Fruit fly (Drosophila melanogaster) whole organism, embryonic: ENCODE measurements around the gene stg.

Experiments
- Atf3 ChIP-seq: fragments of 200-800 bp; sonication (Bioruptor generic); optimal IDR thresholded peaks from 3 replicates; lab custom pipeline; 2016; ENCODE audit warnings: missing biosample characterization, missing genetic modification characterization
- C15 ChIP-seq: fragments of 200-800 bp; sonication (Bioruptor generic); IDR thresholded peaks from 3 replicates; pipeline ENCODE4 v1.3.6; 2022; ENCODE audit warnings: missing biosample characterization, missing genetic modification characterization
- CG10979 ChIP-seq: fragments of 200-800 bp; sonication (Bioruptor generic); optimal IDR thresholded peaks from 2 replicates; lab custom pipeline; 2018; ENCODE audit warnings: missing biosample characterization, mild to moderate bottlenecking, missing genetic modification characterization, moderate library complexity
- CG12299 ChIP-seq: fragments of 200-800 bp; sonication (Bioruptor generic); optimal IDR thresholded peaks from 2 replicates; lab custom pipeline; 2018; ENCODE audit warnings: missing biosample characterization, mild to moderate bottlenecking, missing genetic modification characterization
- CG12744 ChIP-seq: fragments of 200-800 bp; sonication (Bioruptor generic); optimal IDR thresholded peaks from 2 replicates; lab custom pipeline; 2016; ENCODE audit warnings: missing biosample characterization, missing genetic modification characterization
- CG15011 ChIP-seq: fragments of 200-800 bp; sonication (Bioruptor generic); optimal IDR thresholded peaks from 3 replicates; lab custom pipeline; 2018; ENCODE audit warnings: missing biosample characterization, mild to moderate bottlenecking, missing genetic modification characterization
- CG15073 ChIP-seq: fragments of 200-800 bp; sonication (Bioruptor generic); optimal IDR thresholded peaks from 2 replicates; lab custom pipeline; 2016; ENCODE audit warnings: missing biosample characterization, missing genetic modification characterization
- CG15479 ChIP-seq: fragments of 200-800 bp; sonication (Bioruptor generic); optimal IDR thresholded peaks from 3 replicates; lab custom pipeline; 2019; ENCODE audit warnings: missing biosample characterization, mild to moderate bottlenecking, missing genetic modification characterization, moderate library complexity
- CG17612 ChIP-seq: fragments of 200-800 bp; sonication (Bioruptor generic); IDR thresholded peaks from 2 replicates; pipeline ENCODE4 v1.3.6; 2022; ENCODE audit warnings: missing biosample characterization, missing genetic modification characterization
- CG18262 ChIP-seq: fragments of 200-800 bp; optimal IDR thresholded peaks from 3 replicates; lab custom pipeline; 2019; ENCODE audit warnings: missing biosample characterization, mild to moderate bottlenecking, missing genetic modification characterization, moderate library complexity
- CG18476 ChIP-seq: fragments of 200-800 bp; sonication (Bioruptor generic); optimal IDR thresholded peaks from 2 replicates; lab custom pipeline; 2016; ENCODE audit warnings: missing biosample characterization, mild to moderate bottlenecking, missing genetic modification characterization
- CG2120 ChIP-seq: fragments of 200-800 bp; sonication (Bioruptor generic); optimal IDR thresholded peaks from 3 replicates; lab custom pipeline; 2016; ENCODE audit warnings: missing biosample characterization, missing genetic modification characterization
- CG34224 ChIP-seq: fragments of 200-800 bp; sonication (Bioruptor generic); IDR thresholded peaks from 3 replicates; pipeline ENCODE4 v1.3.6; 2022; ENCODE audit warnings: missing biosample characterization, missing genetic modification characterization; ENCODE audit not compliant: partially characterized antibody
- CG34376 ChIP-seq: fragments of 200-800 bp; sonication (Bioruptor generic); optimal IDR thresholded peaks from 2 replicates; lab custom pipeline; 2018; ENCODE audit warnings: missing biosample characterization, mild to moderate bottlenecking, missing genetic modification characterization
- CG6689 ChIP-seq: fragments of 200-800 bp; sonication (Bioruptor generic); IDR thresholded peaks from 2 replicates; pipeline ENCODE4 v1.3.6; 2022; ENCODE audit warnings: missing biosample characterization, missing genetic modification characterization
- CG7987 ChIP-seq: fragments of 200-800 bp; sonication (Bioruptor generic); optimal IDR thresholded peaks from 2 replicates; lab custom pipeline; 2018; ENCODE audit warnings: missing biosample characterization, mild to moderate bottlenecking, missing genetic modification characterization, moderate library complexity
- Dad ChIP-seq: fragments of 200-800 bp; sonication (Bioruptor generic); optimal IDR thresholded peaks from 3 replicates; lab custom pipeline; 2016; ENCODE audit warnings: missing biosample characterization, missing genetic modification characterization
- Gug ChIP-seq: fragments of 200-800 bp; sonication (Bioruptor generic); IDR thresholded peaks from 4 replicates; pipeline ENCODE4 v1.3.6; 2022; ENCODE audit warnings: missing biosample characterization, missing genetic modification characterization
- HmgD ChIP-seq: fragments of 200-800 bp; sonication (Bioruptor generic); optimal IDR thresholded peaks from 3 replicates; lab custom pipeline; 2016; ENCODE audit warnings: missing biosample characterization, missing genetic modification characterization
- MTF-1 ChIP-seq: fragments of 200-800 bp; sonication (Bioruptor generic); optimal IDR thresholded peaks from 2 replicates; lab custom pipeline; 2018; ENCODE audit warnings: missing biosample characterization, mild to moderate bottlenecking, missing genetic modification characterization, borderline replicate concordance
- Mrtf ChIP-seq: fragments of 200-800 bp; sonication (Bioruptor generic); IDR thresholded peaks from 3 replicates; pipeline ENCODE4 v1.3.6; 2022; ENCODE audit warnings: missing biosample characterization, missing genetic modification characterization
- Myb ChIP-seq: fragments of 200-800 bp; sonication (Bioruptor generic); optimal IDR thresholded peaks from 2 replicates; lab custom pipeline; 2016; ENCODE audit warnings: missing biosample characterization, missing genetic modification characterization
- NfI ChIP-seq: fragments of 200-800 bp; sonication (Bioruptor generic); optimal IDR thresholded peaks from 3 replicates; lab custom pipeline; 2018; ENCODE audit warnings: missing biosample characterization, mild to moderate bottlenecking, missing genetic modification characterization, moderate library complexity
- Oli ChIP-seq: fragments of 200-800 bp; sonication (Bioruptor generic); optimal IDR thresholded peaks from 2 replicates; lab custom pipeline; 2018; ENCODE audit warnings: missing biosample characterization, mild to moderate bottlenecking, missing genetic modification characterization, moderate library complexity
- Six4 ChIP-seq: fragments of 200-800 bp; sonication (Bioruptor generic); optimal IDR thresholded peaks from 2 replicates; lab custom pipeline; 2016; ENCODE audit warnings: missing biosample characterization, missing genetic modification characterization
- Sox100B ChIP-seq: fragments of 200-800 bp; sonication (Bioruptor generic); optimal IDR thresholded peaks from 3 replicates; lab custom pipeline; 2018; ENCODE audit warnings: missing biosample characterization, mild to moderate bottlenecking, missing genetic modification characterization
- Xrp1 ChIP-seq: fragments of 200-800 bp; sonication (Bioruptor generic); IDR thresholded peaks from 2 replicates; pipeline ENCODE4 v1.3.6; 2022; ENCODE audit warnings: missing biosample characterization, missing genetic modification characterization
- al ChIP-seq: fragments of 200-800 bp; sonication (Bioruptor generic); IDR thresholded peaks from 2 replicates; pipeline ENCODE4 v1.3.6; 2022; ENCODE audit warnings: missing biosample characterization, missing genetic modification characterization
- ap ChIP-seq: fragments of 200-800 bp; sonication (Bioruptor generic); IDR thresholded peaks from 2 replicates; pipeline ENCODE4 v1.3.6; 2022; ENCODE audit warnings: missing biosample characterization, missing genetic modification characterization
- ato ChIP-seq: fragments of 200-800 bp; sonication (Bioruptor generic); IDR thresholded peaks from 2 replicates; pipeline ENCODE4 v1.3.6; 2022; ENCODE audit warnings: missing biosample characterization, missing genetic modification characterization; ENCODE audit not compliant: partially characterized antibody
- dmrt11E ChIP-seq: fragments of 200-800 bp; sonication (Bioruptor generic); optimal IDR thresholded peaks from 3 replicates; lab custom pipeline; 2018; ENCODE audit warnings: missing biosample characterization, mild to moderate bottlenecking, missing genetic modification characterization, moderate library complexity
- ems ChIP-seq: fragments of 200-800 bp; sonication (Bioruptor generic); optimal IDR thresholded peaks from 3 replicates; lab custom pipeline; 2016; ENCODE audit warnings: missing biosample characterization, missing genetic modification characterization
- gcm2 ChIP-seq: fragments of 200-800 bp; sonication (Bioruptor generic); optimal IDR thresholded peaks from 2 replicates; lab custom pipeline; 2016; ENCODE audit warnings: missing biosample characterization, missing genetic modification characterization
- gem ChIP-seq: fragments of 200-800 bp; sonication (Bioruptor generic); optimal IDR thresholded peaks from 2 replicates; lab custom pipeline; 2019; ENCODE audit warnings: missing biosample characterization, mild to moderate bottlenecking, missing genetic modification characterization, moderate library complexity
- h ChIP-seq: fragments of >200 bp; optimal IDR thresholded peaks from 2 replicates; lab custom pipeline; 2017
- kay ChIP-seq: fragments of 200-800 bp; sonication (Bioruptor generic); optimal IDR thresholded peaks from 2 replicates; lab custom pipeline; 2016; ENCODE audit warnings: missing biosample characterization, missing genetic modification characterization
- lab ChIP-seq: fragments of 200-800 bp; sonication (Bioruptor generic); optimal IDR thresholded peaks from 3 replicates; lab custom pipeline; 2017; ENCODE audit warnings: missing biosample characterization, missing genetic modification characterization, mild to moderate bottlenecking, moderate library complexity, missing genetic modification reagents
- pan ChIP-seq, 4 experiments: fragments of >200 bp in 3 of 4; fragments of 200-800 bp in 1 of 4; sonication (Bioruptor generic) in 1 of 4; optimal IDR thresholded peaks in 3 of 4; IDR thresholded peaks in 1 of 4; 2 replicates each; pipeline versions ENCODE4 v1.3.6 to Lab custom; 2017 to 2022; ENCODE audit warnings: missing biosample characterization in 2 of 4, missing genetic modification characterization in 2 of 4, mixed read lengths in 1 of 4
- rib ChIP-seq: fragments of 200-800 bp; sonication (Bioruptor generic); IDR thresholded peaks from 2 replicates; pipeline ENCODE4 v1.3.6; 2022; ENCODE audit warnings: missing biosample characterization, missing genetic modification characterization
- row ChIP-seq: fragments of 200-800 bp; sonication (Bioruptor generic); IDR thresholded peaks from 3 replicates; pipeline ENCODE4 v1.3.6; 2022; ENCODE audit warnings: missing biosample characterization, missing genetic modification characterization
- sc ChIP-seq, 3 experiments: fragments of >200 bp in 2 of 3; fragments of 200-800 bp in 1 of 3; sonication (Bioruptor generic) in 1 of 3; optimal IDR thresholded peaks; 2 replicates in 2 of 3; 3 replicates in 1 of 3; lab custom pipeline; 2017; ENCODE audit warnings: mild to moderate bottlenecking in 1 of 3, missing biosample characterization in 1 of 3, missing genetic modification characterization in 1 of 3, missing genetic modification reagents in 1 of 3
- sens ChIP-seq: fragments of 200-800 bp; sonication (Bioruptor generic); peaks from one replicate; lab custom pipeline; 2016; ENCODE audit warnings: missing biosample characterization, missing genetic modification characterization
- sens-2 ChIP-seq: fragments of 200-800 bp; sonication (Bioruptor generic); IDR thresholded peaks from 2 replicates; pipeline ENCODE4 v1.3.6; 2022; ENCODE audit warnings: missing biosample characterization, missing genetic modification characterization
- sisA ChIP-seq: fragments of 200-800 bp; sonication (Bioruptor generic); IDR thresholded peaks from 2 replicates; pipeline ENCODE4 v1.3.6; 2022; ENCODE audit warnings: missing biosample characterization, missing genetic modification characterization
- tio ChIP-seq: fragments of 200-800 bp; sonication (Bioruptor generic); optimal IDR thresholded peaks from 2 replicates; lab custom pipeline; 2017; ENCODE audit warnings: missing biosample characterization, missing genetic modification characterization, inconsistent platforms
- wdn ChIP-seq: fragments of 200-800 bp; sonication (Bioruptor generic); IDR thresholded peaks from 2 replicates; pipeline ENCODE4 v1.3.6; 2022; ENCODE audit warnings: missing biosample characterization, missing genetic modification characterization

stg gene

DNA sequence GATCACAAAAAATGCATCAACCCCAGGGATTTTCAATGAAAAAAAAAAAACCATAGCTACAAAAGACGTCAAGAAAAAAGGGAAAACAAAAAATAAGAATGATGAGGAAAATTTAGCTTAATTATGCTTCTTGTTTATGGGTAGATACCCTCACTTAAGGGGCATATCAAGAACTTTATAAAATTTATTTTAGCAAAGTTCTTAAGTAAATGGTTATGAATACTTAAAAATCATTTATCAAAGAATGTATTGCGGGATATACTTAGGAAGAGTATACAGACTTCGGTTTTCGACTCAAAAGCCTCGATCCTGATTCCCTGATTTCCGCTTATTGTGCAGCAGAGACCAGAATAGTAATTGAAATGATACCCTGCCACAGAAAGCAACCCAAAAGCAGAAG is 17.4 kb upstream of the stg start (continued):
- TF ChIP-seq CG34224 (GFP tag; lab: Robert Waterston, UW) = no peak
- TF ChIP-seq CG10979 (tag; lab: Kevin White, UChicago) = peak; percentile 9
- no peak for TF ChIP-seq CG12744 (GFP tag; lab: Kevin White, UChicago)
- TF ChIP-seq Myb (GFP tag; lab: Kevin White, UChicago) = no peak
- TF ChIP-seq Oli (tag; lab: Kevin White, UChicago) = no peak
- TF ChIP-seq HmgD = no peak
- no peak for TF ChIP-seq Dad (GFP tag; lab: Kevin White, UChicago)
- TF ChIP-seq row = peak; percentile 50; the same call in 2 of the 3 replicates
- no peak for TF ChIP-seq CG12299
- TF ChIP-seq h (lab: Kevin White, UChicago) = no peak
- no peak for TF ChIP-seq lab (GFP tag; lab: Kevin White, UChicago)
- peak; percentile 57 for TF ChIP-seq dmrt11E (tag; lab: Kevin White, UChicago)
- no peak for TF ChIP-seq CG15011 (GFP tag; lab: Kevin White, UChicago)
- peak; percentile 17 for TF ChIP-seq CG18262 (tag; lab: Kevin White, UChicago)
- no peak for TF ChIP-seq kay (GFP tag; lab: Kevin White, UChicago)
- no peak for TF ChIP-seq ems (GFP tag; lab: Kevin White, UChicago)
- TF ChIP-seq Atf3 = no peak
- TF ChIP-seq sens (GFP tag; lab: Kevin White, UChicago) = peak; percentile 79
- no peak for TF ChIP-seq sc (optimal IDR thresholded peaks at IDR 0.05; lab: Kevin White, UChicago)
- no peak for TF ChIP-seq sc (GFP tag; optimal IDR thresholded peaks at IDR 0.05; lab: Kevin White, UChicago)
- no peak for TF ChIP-seq pan (optimal IDR thresholded peaks at IDR 0.05; lab: Kevin White, UChicago)
- TF ChIP-seq pan (GFP tag; optimal IDR thresholded peaks at IDR 0.05 in 1 of 2, IDR thresholded peaks at IDR 0.05 in 1 of 2) = no peak
- TF ChIP-seq CG15073 (GFP tag; lab: Kevin White, UChicago) = no peak
- TF ChIP-seq CG17612 = no peak
- no peak for TF ChIP-seq CG15479 (GFP tag; lab: Kevin White, UChicago)
- TF ChIP-seq CG34376 = no peak
- TF ChIP-seq wdn (GFP tag; lab: Robert Waterston, UW) = no peak
- TF ChIP-seq rib (GFP tag; lab: Robert Waterston, UW) = no peak
- TF ChIP-seq Mrtf (GFP tag; lab: Robert Waterston, UW) = no peak
- TF ChIP-seq NfI (GFP tag; lab: Kevin White, UChicago) = no peak
- no peak for TF ChIP-seq Sox100B (GFP tag; lab: Kevin White, UChicago)
- TF ChIP-seq CG2120 = no peak
- no peak for TF ChIP-seq tio (GFP tag; lab: Kevin White, UChicago)
- 0 out of 2 replicates have a peak, but pooled peaks have one; percentile 22 for TF ChIP-seq sens-2 (GFP tag; lab: Robert Waterston, UW)
- TF ChIP-seq al (GFP tag; lab: Robert Waterston, UW) = no peak
- TF ChIP-seq MTF-1 (GFP tag; lab: Kevin White, UChicago) = no peak
- TF ChIP-seq Xrp1 = 0 out of 2 replicates have a peak, but pooled peaks have one; percentile 21
- TF ChIP-seq sisA = no peak
- TF ChIP-seq gem (tag; lab: Kevin White, UChicago) = peak; percentile 23
- no peak for TF ChIP-seq CG7987 (GFP tag; lab: Kevin White, UChicago)
- no peak for TF ChIP-seq CG18476 (GFP tag; lab: Kevin White, UChicago)
- TF ChIP-seq gcm2 (GFP tag; lab: Kevin White, UChicago) = no peak
- TF ChIP-seq Gug (GFP tag; lab: Robert Waterston, UW) = no peak
- TF ChIP-seq CG6689 (GFP tag; lab: Robert Waterston, UW) = no peak
- TF ChIP-seq ap = no peak
- no peak for TF ChIP-seq ato (GFP tag; lab: Robert Waterston, UW)
- no peak for TF ChIP-seq C15
- no peak for TF ChIP-seq Six4 (GFP tag; lab: Kevin White, UChicago)
